Worm (Caenorhabditis elegans) whole organism, early embryonic: ENCODE measurements around the gene T23F4.2.

Experiments used
- ama-1 ChIP-seq: fragments of 150-350 bp; optimal IDR thresholded peaks from 2 replicates; lab custom pipeline; 2014
- ceh-13 ChIP-seq: fragments of 200-800 bp; sonication (Bioruptor generic); optimal IDR thresholded peaks from 2 replicates; lab custom pipeline; 2018; ENCODE audit warnings: mild to moderate bottlenecking, missing genetic modification characterization, missing compliant biosample characterization
- ets-7 ChIP-seq: sonication (generic microtip); optimal IDR thresholded peaks from 2 replicates; lab custom pipeline; 2016; ENCODE audit warnings: missing genotype, missing genetic modification characterization, missing compliant biosample characterization
- hmbx-1 ChIP-seq: sonication (generic microtip); optimal IDR thresholded peaks from 2 replicates; lab custom pipeline; 2016; ENCODE audit warnings: mild to moderate bottlenecking, missing genetic modification characterization, missing compliant biosample characterization
- scrt-1 ChIP-seq: fragments of 200-800 bp; sonication (Bioruptor generic); IDR thresholded peaks from 2 replicates; pipeline ENCODE4 v1.3.6; 2022; ENCODE audit warnings: missing genetic modification characterization, missing compliant biosample characterization
- tbx-37 ChIP-seq: fragments of 200-800 bp; sonication (Bioruptor generic); conservative IDR thresholded peaks from 2 replicates; pipeline ENCODE4 v1.3.6; 2022; ENCODE audit warnings: missing genetic modification reagents, missing genetic modification characterization, missing compliant biosample characterization

DNA sequence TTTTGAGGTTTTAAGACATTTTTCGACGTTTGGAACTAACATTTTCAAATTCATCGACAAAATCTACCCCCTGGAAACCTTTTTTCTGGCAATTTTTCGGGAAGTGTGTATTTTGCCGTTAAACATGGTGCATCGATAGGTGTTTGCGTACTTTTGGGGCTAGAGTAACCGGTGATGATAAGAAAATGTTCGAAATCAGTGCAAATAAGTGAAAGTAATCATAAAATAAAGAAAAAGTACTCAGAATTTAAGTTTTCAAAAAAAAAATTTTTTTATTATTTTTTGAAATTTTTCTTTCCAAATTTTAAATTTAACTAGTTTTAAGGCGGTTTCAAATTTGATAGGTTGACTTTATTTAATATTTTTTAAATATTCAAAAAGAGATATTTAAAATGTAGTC is 15.8 kb downstream of the T23F4.2 start, which contains the start of gene nas-27:
- no peak for TF ChIP-seq tbx-37 (GFP tag; lab: Robert Waterston, UW)
- TF ChIP-seq ets-7: no peak
- TF ChIP-seq hmbx-1 (tag; lab: Kevin White, UChicago): no peak
- no peak for TF ChIP-seq ceh-13 (GFP tag; lab: Kevin White, UChicago)
- TF ChIP-seq scrt-1: no peak
- TF ChIP-seq ama-1 (lab: Kevin White, UChicago): no peak
